Fruit fly (Drosophila melanogaster): ENCODE results near the gene RhoL.
A peak's percentile ranks its signal among the peaks of the same experiment; 100 is the strongest.

DNA sequence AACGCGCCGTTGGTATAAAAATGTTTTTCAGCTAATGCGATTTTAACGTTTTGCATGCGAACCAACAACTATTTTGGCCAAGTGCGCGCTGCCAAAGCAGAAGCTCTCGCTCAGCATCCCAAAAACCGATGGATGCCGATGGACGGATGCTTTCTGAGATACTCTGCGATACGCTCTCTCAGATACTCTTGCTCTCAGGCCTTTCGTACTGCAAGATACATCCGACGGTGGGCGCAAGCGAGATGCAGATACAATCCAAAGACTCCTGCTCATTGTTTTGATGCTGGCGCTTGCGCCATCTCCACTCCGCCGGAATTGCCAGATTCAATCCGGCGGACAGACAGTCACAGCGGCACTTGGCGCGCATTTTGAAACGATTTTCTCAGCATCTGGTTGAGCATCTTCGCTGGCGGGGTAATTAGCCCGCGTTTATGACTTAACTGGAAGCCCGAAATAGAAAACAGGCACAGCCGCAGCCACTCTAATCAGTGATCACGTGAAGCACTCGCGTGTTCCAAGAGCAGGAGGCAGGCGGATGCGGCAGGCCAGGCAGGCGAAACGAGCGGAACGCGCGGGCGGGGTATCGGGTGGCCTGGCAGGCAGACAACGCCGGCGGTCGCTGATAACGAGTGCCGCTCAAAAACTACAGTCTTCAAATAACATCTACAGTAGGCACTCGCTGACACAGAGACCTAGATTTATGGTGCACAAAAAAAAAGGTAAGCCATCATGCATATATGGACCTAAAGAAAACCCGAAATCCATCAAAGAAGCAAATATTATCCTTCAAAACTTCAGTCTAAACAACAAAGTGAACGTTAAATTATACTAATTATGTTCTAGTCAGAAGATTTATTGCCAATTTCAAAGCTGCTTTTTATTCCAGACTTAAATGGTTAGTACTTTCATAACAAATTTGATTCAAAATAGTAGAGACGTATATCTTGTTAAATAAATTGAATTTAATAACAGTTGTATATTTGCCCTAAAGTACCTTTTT, 8.5 kb downstream of the RhoL start, which contains the start of gene CG16779:
- TF ChIP-seq br (GFP tag; optimal IDR thresholded peaks at IDR 0.05) (peak; percentile 9), Hr78 (GFP tag; optimal IDR thresholded peaks at IDR 0.05) (no peak), pan (optimal IDR thresholded peaks at IDR 0.05) (no peak)
